Fruit fly (Drosophila melanogaster): ENCODE results near the gene CG17600.

The CG17600 gene

dm6 chrX:22491028-22491769, 23.8 kb upstream of the CG17600 start (continued):
- TF ChIP-seq CG15269 (tag; optimal IDR thresholded peaks at IDR 0.05) (peak; percentile 70), CG14050 (GFP tag; IDR thresholded peaks at IDR 0.05) (no peak), chinmo (GFP tag; IDR thresholded peaks at IDR 0.05; ENCODE audit: partially characterized antibody) (0 out of 4 replicates have a peak, but pooled peaks have one; percentile 58), CG15011 (GFP tag; optimal IDR thresholded peaks at IDR 0.05) (peak; percentile 21), Blimp-1 (GFP tag; optimal IDR thresholded peaks at IDR 0.05) (peak; percentile 27), ro (GFP tag; IDR thresholded peaks at IDR 0.05) (no peak), CG10267 (tag; optimal IDR thresholded peaks at IDR 0.05) (peak; percentile 56), H2.0 (GFP tag; IDR thresholded peaks at IDR 0.05) (0 out of 2 replicates have a peak, but pooled peaks have one; percentile 8), Ptx1 (GFP tag; IDR thresholded peaks at IDR 0.05) (peak; percentile 49), scrt (GFP tag; optimal IDR thresholded peaks at IDR 0.05) (peak; percentile 26), ato (GFP tag; IDR thresholded peaks at IDR 0.05; ENCODE audit: partially characterized antibody) (no peak), CG17385 (GFP tag; optimal IDR thresholded peaks at IDR 0.05) (peak; percentile 71), CG9817 (tag; optimal IDR thresholded peaks at IDR 0.05) (peak; percentile 51), ase (GFP tag; IDR thresholded peaks at IDR 0.05) (0 out of 3 replicates have a peak, but pooled peaks have one; percentile 36), ftz-f1 (GFP tag; optimal IDR thresholded peaks at IDR 0.05) (no peak), Ssrp (tag; optimal IDR thresholded peaks at IDR 0.05) (peak; percentile 71), CG11247 (GFP tag; IDR thresholded peaks at IDR 0.05) (0 out of 2 replicates have a peak, but pooled peaks have one; percentile 8), CG11085 (GFP tag; IDR thresholded peaks at IDR 0.05) (no peak), rib (GFP tag; IDR thresholded peaks at IDR 0.05) (no peak), nau (GFP tag; optimal IDR thresholded peaks at IDR 0.05) (no peak), Pdp1 (GFP tag; optimal IDR thresholded peaks at IDR 0.05) (peak in 1 of 2 experiments; percentile 37), CG9727 (GFP tag; optimal IDR thresholded peaks at IDR 0.05) (peak; percentile 80), trh (GFP tag; optimal IDR thresholded peaks at IDR 0.05) (peak; percentile 2), mld (GFP tag; IDR thresholded peaks at IDR 0.05; ENCODE audit: partially characterized antibody) (no peak), CG2120 (GFP tag; optimal IDR thresholded peaks at IDR 0.05) (peak; percentile 47), stwl (tag; optimal IDR thresholded peaks at IDR 0.05) (no peak), corto (GFP tag; optimal IDR thresholded peaks at IDR 0.05) (peak; percentile 19), Hr3 (GFP tag; optimal IDR thresholded peaks at IDR 0.05) (peak; percentile 70), crol (GFP tag; IDR thresholded peaks at IDR 0.05) (no peak), CG1529 (GFP tag; optimal IDR thresholded peaks at IDR 0.05) (no peak), Deaf1 (tag; optimal IDR thresholded peaks at IDR 0.05) (peak; percentile 95), Rfx (GFP tag; IDR thresholded peaks at IDR 0.05) (peak; percentile 43), CG7745 (tag; optimal IDR thresholded peaks at IDR 0.05) (no peak), CG18262 (tag; optimal IDR thresholded peaks at IDR 0.05) (peak; percentile 73), bsh (GFP tag; optimal IDR thresholded peaks at IDR 0.05) (peak in 1 of 2 experiments; percentile 51), dmrt99B (tag; optimal IDR thresholded peaks at IDR 0.05) (peak; percentile 66), org-1 (GFP tag; optimal IDR thresholded peaks at IDR 0.05) (peak; percentile 49), HmgD (GFP tag; optimal IDR thresholded peaks at IDR 0.05) (no peak), CG4820 (GFP tag; optimal IDR thresholded peaks at IDR 0.05) (peak; percentile 39), Sin3A (optimal IDR thresholded peaks at IDR 0.05) (no peak), NC2α (GFP tag; optimal IDR thresholded peaks at IDR 0.05) (no peak), Oli (tag; optimal IDR thresholded peaks at IDR 0.05) (peak; percentile 84), HLH4C (GFP tag; IDR thresholded peaks at IDR 0.05; ENCODE audit: partially characterized antibody) (no peak), Neu2 (GFP tag; optimal IDR thresholded peaks at IDR 0.05; ENCODE audit: borderline replicate concordance) (no peak), CG6813 (GFP tag; optimal IDR thresholded peaks at IDR 0.05) (peak; percentile 39), CG9876 (GFP tag; optimal IDR thresholded peaks at IDR 0.05) (peak; percentile 14), Ada2b (GFP tag; IDR thresholded peaks at IDR 0.05) (peak; percentile 31; the same call in 1 of the 2 replicates), Eip74EF (GFP tag; optimal IDR thresholded peaks at IDR 0.05) (no peak)

Data from whole organism, embryonic.